Fruit fly (Drosophila melanogaster): ENCODE results near the gene CG8031.

Gene CG8031

DNA sequence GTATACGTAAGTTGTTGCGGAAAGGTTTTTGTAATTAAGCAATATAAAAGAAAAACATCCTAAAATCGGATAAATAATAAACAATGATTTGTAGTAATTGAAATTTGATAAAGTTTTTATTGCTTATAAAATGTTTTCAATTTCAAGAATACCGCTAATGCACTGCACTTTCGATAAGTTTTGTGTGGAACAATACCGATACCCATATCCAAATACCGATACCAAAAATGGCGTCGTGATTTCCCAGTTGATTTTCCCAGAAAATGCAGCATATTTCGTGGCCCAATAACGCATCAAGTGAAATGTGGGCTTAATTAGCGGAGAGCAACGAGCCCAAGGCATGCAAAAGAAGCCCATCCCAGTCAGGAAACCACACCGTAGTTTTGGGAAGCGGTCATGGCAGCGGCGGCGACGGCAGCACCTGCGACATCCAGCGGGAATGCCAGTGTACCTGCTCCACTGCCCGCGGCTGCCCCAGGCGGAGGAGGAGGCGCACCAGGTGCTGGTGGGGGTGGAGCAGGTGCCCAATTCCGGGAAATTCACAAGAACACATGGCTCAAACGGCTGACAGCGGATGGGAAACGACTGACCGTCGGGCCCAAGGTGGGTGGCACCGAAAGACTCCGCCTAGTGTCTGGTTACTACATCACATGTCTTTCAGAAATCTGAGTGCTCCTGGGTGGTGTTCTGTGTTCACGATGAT lies 25.1 kb downstream of the CG8031 start, which contains the start of gene CG31342 (continued):
- TF ChIP-seq ind (GFP tag; optimal IDR thresholded peaks at IDR 0.05) (no peak), ewg (GFP tag; optimal IDR thresholded peaks at IDR 0.05) (no peak), gro (GFP tag; optimal IDR thresholded peaks at IDR 0.05) (no peak), yki (optimal IDR thresholded peaks at IDR 0.05) (no peak), bowl (GFP tag; IDR thresholded peaks at IDR 0.05) (no peak), run (tag; optimal IDR thresholded peaks at IDR 0.05) (no peak), vvl (GFP tag; IDR thresholded peaks at IDR 0.05) (peak; percentile 63; the same call in 1 of the 2 replicates), Deaf1 (tag; optimal IDR thresholded peaks at IDR 0.05) (no peak), CG30403 (GFP tag; optimal IDR thresholded peaks at IDR 0.05) (peak; percentile 47), gsb-n (tag; optimal IDR thresholded peaks at IDR 0.05) (no peak), ham (GFP tag; IDR thresholded peaks at IDR 0.05) (no peak), knrl (GFP tag; IDR thresholded peaks at IDR 0.05; ENCODE audit: partially characterized antibody) (peak; percentile 59; the same call in 2 of the 3 replicates), CG17385 (GFP tag; optimal IDR thresholded peaks at IDR 0.05) (no peak), HmgZ (tag; optimal IDR thresholded peaks at IDR 0.05) (peak; percentile 39), CrebB (tag; optimal IDR thresholded peaks at IDR 0.05) (peak; percentile 14), Pdp1 (GFP tag; optimal IDR thresholded peaks at IDR 0.05) (peak in 1 of 2 experiments; percentile 31), CG7987 (GFP tag; optimal IDR thresholded peaks at IDR 0.05) (no peak), Ssrp (tag; optimal IDR thresholded peaks at IDR 0.05) (peak; percentile 38), oc (tag; optimal IDR thresholded peaks at IDR 0.05) (no peak), tup (GFP tag; optimal IDR thresholded peaks at IDR 0.05) (no peak), slp2 (GFP tag; optimal IDR thresholded peaks at IDR 0.05) (no peak), CG8281 (tag; optimal IDR thresholded peaks at IDR 0.05) (no peak), tio (GFP tag; optimal IDR thresholded peaks at IDR 0.05) (no peak), CG11504 (tag; optimal IDR thresholded peaks at IDR 0.05) (no peak), ara (GFP tag; IDR thresholded peaks at IDR 0.05) (no peak), tin (GFP tag; optimal IDR thresholded peaks at IDR 0.05) (peak; percentile 17), zen2 (GFP tag; IDR thresholded peaks at IDR 0.05; ENCODE audit: partially characterized antibody) (peak; percentile 54; the same call in 1 of the 3 replicates), Poxn (GFP tag; IDR thresholded peaks at IDR 0.05) (no peak), CG17612 (GFP tag; IDR thresholded peaks at IDR 0.05) (no peak), gcm2 (GFP tag; optimal IDR thresholded peaks at IDR 0.05) (no peak), cas (GFP tag; IDR thresholded peaks at IDR 0.05) (no peak), abd-A (tag; optimal IDR thresholded peaks at IDR 0.05) (no peak), CG4854 (GFP tag; optimal IDR thresholded peaks at IDR 0.05) (no peak), Asciz (GFP tag; optimal IDR thresholded peaks at IDR 0.05) (no peak), shn (GFP tag; optimal IDR thresholded peaks at IDR 0.05) (no peak), Gsc (GFP tag; IDR thresholded peaks at IDR 0.05) (no peak), ac (GFP tag; optimal IDR thresholded peaks at IDR 0.05) (no peak), Atf3 (GFP tag; optimal IDR thresholded peaks at IDR 0.05) (no peak), CG3726 (GFP tag; IDR thresholded peaks at IDR 0.05) (no peak), CG31224 (GFP tag; IDR thresholded peaks at IDR 0.05) (no peak), ken (GFP tag; IDR thresholded peaks at IDR 0.05) (no peak), CG1024 (GFP tag; IDR thresholded peaks at IDR 0.05) (peak; percentile 48), ap (GFP tag; IDR thresholded peaks at IDR 0.05) (no peak), CG6175 (GFP tag; IDR thresholded peaks at IDR 0.05) (no peak), CG10267 (tag; optimal IDR thresholded peaks at IDR 0.05) (peak; percentile 64), stc (GFP tag; IDR thresholded peaks at IDR 0.05) (peak; percentile 20; the same call in 1 of the 2 replicates), ase (GFP tag; IDR thresholded peaks at IDR 0.05) (no peak), CG15514 (GFP tag; optimal IDR thresholded peaks at IDR 0.05) (peak; percentile 52), lbe (GFP tag; optimal IDR thresholded peaks at IDR 0.05) (no peak), Max (GFP tag; optimal IDR thresholded peaks at IDR 0.05) (no peak), Drgx (GFP tag; IDR thresholded peaks at IDR 0.05) (0 out of 2 replicates have a peak, but pooled peaks have one; percentile 28)
